Worm (Caenorhabditis elegans): ENCODE data around the gene ctf-4.
A peak's percentile ranks its signal among the peaks of the same experiment; 100 is the strongest.

- peak; percentile 66 for TF ChIP-seq nhr-77 (tag; optimal IDR thresholded peaks at IDR 0.05)
- TF ChIP-seq ctbp-1 (GFP tag; IDR thresholded peaks at IDR 0.05), result no peak
- TF ChIP-seq egl-43 (GFP tag; IDR thresholded peaks at IDR 0.05), result no peak
- TF ChIP-seq unc-39 (tag; optimal IDR thresholded peaks at IDR 0.05), result no peak
- peak; percentile 65 for TF ChIP-seq mep-1 (tag; optimal IDR thresholded peaks at IDR 0.05)
- no peak for TF ChIP-seq aly-2 (tag; optimal IDR thresholded peaks at IDR 0.05)
- TF ChIP-seq nhr-237 (tag; optimal IDR thresholded peaks at IDR 0.05), result no peak
- TF ChIP-seq ceh-62 (tag; optimal IDR thresholded peaks at IDR 0.05), result no peak
- TF ChIP-seq ama-1 (optimal IDR thresholded peaks at IDR 0.05), result peak; percentile 58
- TF ChIP-seq lin-39 (tag; optimal IDR thresholded peaks at IDR 0.05), result no peak
- no peak; the same call in 1 of the 2 replicates for TF ChIP-seq lin-1 (GFP tag; IDR thresholded peaks at IDR 0.05)
Observed at ce11 chrV:10940571-10940991, 24.8 kb downstream of the ctf-4 start.

Data from whole organism, L4 larva.